Fruit fly (Drosophila melanogaster) whole organism, embryonic: Measurements from ENCODE around the gene Reepl1.

ENCODE experiments used
- B-H1 ChIP-seq: fragments of 200-800 bp; sonication (Bioruptor generic); IDR thresholded peaks from 3 replicates; pipeline ENCODE4 v1.3.6; 2022; ENCODE audit warnings: missing biosample characterization, missing genetic modification characterization
- BEAF-32 ChIP-seq: fragments of 200-800 bp; sonication (Bioruptor generic); optimal IDR thresholded peaks from 3 replicates; lab custom pipeline; 2017; ENCODE audit warnings: missing biosample characterization, missing genetic modification characterization, mild to moderate bottlenecking, moderate library complexity, missing genetic modification reagents
- CG10321 ChIP-seq: fragments of 200-800 bp; sonication (Bioruptor generic); IDR thresholded peaks from 2 replicates; pipeline ENCODE4 v1.3.6; 2022; ENCODE audit warnings: missing biosample characterization, missing genetic modification characterization
- CG10959 ChIP-seq: fragments of 200-800 bp; sonication (Bioruptor generic); IDR thresholded peaks from 2 replicates; pipeline ENCODE4 v1.3.6; 2022; ENCODE audit warnings: missing biosample characterization, missing genetic modification characterization
- CG12219 ChIP-seq: fragments of 200-800 bp; sonication (Bioruptor generic); optimal IDR thresholded peaks from 3 replicates; lab custom pipeline; 2018; ENCODE audit warnings: missing biosample characterization, mild to moderate bottlenecking, missing genetic modification characterization
- CG12299 ChIP-seq: fragments of 200-800 bp; sonication (Bioruptor generic); optimal IDR thresholded peaks from 2 replicates; lab custom pipeline; 2018; ENCODE audit warnings: missing biosample characterization, mild to moderate bottlenecking, missing genetic modification characterization
- CG12942 ChIP-seq: fragments of 200-800 bp; sonication (Bioruptor generic); optimal IDR thresholded peaks from 3 replicates; lab custom pipeline; 2016; ENCODE audit warnings: missing biosample characterization, missing genetic modification characterization
- CG14710 ChIP-seq: fragments of 200-800 bp; sonication (Bioruptor generic); optimal IDR thresholded peaks from 3 replicates; lab custom pipeline; 2019; ENCODE audit warnings: missing biosample characterization, mild to moderate bottlenecking, missing genetic modification characterization, moderate library complexity
- CG17612 ChIP-seq: fragments of 200-800 bp; sonication (Bioruptor generic); IDR thresholded peaks from 2 replicates; pipeline ENCODE4 v1.3.6; 2022; ENCODE audit warnings: missing biosample characterization, missing genetic modification characterization
- CG2202 ChIP-seq: fragments of 200-800 bp; sonication (Bioruptor generic); optimal IDR thresholded peaks from 2 replicates; lab custom pipeline; 2018; ENCODE audit warnings: missing biosample characterization, mild to moderate bottlenecking, missing genetic modification characterization
- CG3065 ChIP-seq: fragments of 200-800 bp; sonication (Bioruptor generic); optimal IDR thresholded peaks from 2 replicates; lab custom pipeline; 2016; ENCODE audit warnings: missing biosample characterization, missing genetic modification characterization
- CG31224 ChIP-seq: fragments of 200-800 bp; sonication (Bioruptor generic); IDR thresholded peaks from 2 replicates; pipeline ENCODE4 v1.3.6; 2022; ENCODE audit warnings: missing biosample characterization, missing genetic modification characterization
- CG31441 ChIP-seq: fragments of 200-800 bp; sonication (Bioruptor generic); IDR thresholded peaks from 2 replicates; pipeline ENCODE4 v1.3.6; 2022; ENCODE audit warnings: missing biosample characterization, missing genetic modification characterization
- CG3163 ChIP-seq: fragments of 200-800 bp; sonication (Bioruptor generic); optimal IDR thresholded peaks from 3 replicates; lab custom pipeline; 2016; ENCODE audit warnings: missing biosample characterization, missing genetic modification characterization
- CG3281 ChIP-seq: fragments of 200-800 bp; sonication (Bioruptor generic); optimal IDR thresholded peaks from 3 replicates; lab custom pipeline; 2017; ENCODE audit warnings: missing biosample characterization, mild to moderate bottlenecking, missing genetic modification characterization
- CG4328 ChIP-seq: fragments of 200-800 bp; sonication (Bioruptor generic); optimal IDR thresholded peaks from 3 replicates; lab custom pipeline; 2017; ENCODE audit warnings: missing biosample characterization, missing genetic modification reagents, missing genetic modification characterization
- CG6254 ChIP-seq: fragments of 200-800 bp; sonication (Bioruptor generic); optimal IDR thresholded peaks from 3 replicates; lab custom pipeline; 2017; ENCODE audit warnings: mild to moderate bottlenecking, missing biosample characterization, missing genetic modification reagents, missing genetic modification characterization
- Dad ChIP-seq: fragments of 200-800 bp; sonication (Bioruptor generic); optimal IDR thresholded peaks from 3 replicates; lab custom pipeline; 2016; ENCODE audit warnings: missing biosample characterization, missing genetic modification characterization
- Dek ChIP-seq: fragments of 200-800 bp; sonication (Bioruptor generic); optimal IDR thresholded peaks from 3 replicates; lab custom pipeline; 2019; ENCODE audit warnings: missing biosample characterization, mild to moderate bottlenecking, missing genetic modification characterization, moderate library complexity
- Elba2 ChIP-seq: fragments of 200-800 bp; sonication (Bioruptor generic); optimal IDR thresholded peaks from 3 replicates; lab custom pipeline; 2016; ENCODE audit warnings: missing biosample characterization, missing genetic modification characterization
- Hmr ChIP-seq: fragments of 200-800 bp; sonication (Bioruptor generic); optimal IDR thresholded peaks from 3 replicates; lab custom pipeline; 2017; ENCODE audit warnings: mild to moderate bottlenecking, missing biosample characterization, missing genetic modification reagents, missing genetic modification characterization
- Mrtf ChIP-seq: fragments of 200-800 bp; sonication (Bioruptor generic); IDR thresholded peaks from 3 replicates; pipeline ENCODE4 v1.3.6; 2022; ENCODE audit warnings: missing biosample characterization, missing genetic modification characterization
- Nf-YC ChIP-seq: fragments of 200-800 bp; optimal IDR thresholded peaks from 3 replicates; lab custom pipeline; 2019; ENCODE audit warnings: missing biosample characterization, mild to moderate bottlenecking, missing genetic modification characterization, moderate library complexity
- Optix ChIP-seq: fragments of 200-800 bp; sonication (Bioruptor generic); IDR thresholded peaks from 3 replicates; pipeline ENCODE4 v1.3.6; 2022; ENCODE audit warnings: missing biosample characterization, missing genetic modification characterization
- Side ChIP-seq: fragments of 200-800 bp; sonication (Bioruptor generic); optimal IDR thresholded peaks from 2 replicates; lab custom pipeline; 2016; ENCODE audit warnings: missing biosample characterization, missing genetic modification characterization
- Six4 ChIP-seq: fragments of 200-800 bp; sonication (Bioruptor generic); optimal IDR thresholded peaks from 2 replicates; lab custom pipeline; 2016; ENCODE audit warnings: missing biosample characterization, missing genetic modification characterization
- Sox100B ChIP-seq: fragments of 200-800 bp; sonication (Bioruptor generic); optimal IDR thresholded peaks from 3 replicates; lab custom pipeline; 2018; ENCODE audit warnings: missing biosample characterization, mild to moderate bottlenecking, missing genetic modification characterization
- Sry-δ ChIP-seq: fragments of 200-800 bp; sonication (Bioruptor generic); optimal IDR thresholded peaks from 2 replicates; lab custom pipeline; 2016; ENCODE audit warnings: missing biosample characterization, missing genetic modification characterization
- Stat92E ChIP-seq, 3 experiments: fragments of >200 bp in 2 of 3; fragments of 200-800 bp in 1 of 3; sonication (Bioruptor generic) in 1 of 3; optimal IDR thresholded peaks; 2 replicates each; lab custom pipeline; 2017 to 2019; ENCODE audit warnings: missing biosample characterization in 3 of 3, missing genetic modification characterization in 3 of 3, mild to moderate bottlenecking in 1 of 3, moderate library complexity in 1 of 3
- Xrp1 ChIP-seq: fragments of 200-800 bp; sonication (Bioruptor generic); IDR thresholded peaks from 2 replicates; pipeline ENCODE4 v1.3.6; 2022; ENCODE audit warnings: missing biosample characterization, missing genetic modification characterization
- al ChIP-seq: fragments of 200-800 bp; sonication (Bioruptor generic); IDR thresholded peaks from 2 replicates; pipeline ENCODE4 v1.3.6; 2022; ENCODE audit warnings: missing biosample characterization, missing genetic modification characterization
- ato ChIP-seq: fragments of 200-800 bp; sonication (Bioruptor generic); IDR thresholded peaks from 2 replicates; pipeline ENCODE4 v1.3.6; 2022; ENCODE audit warnings: missing biosample characterization, missing genetic modification characterization; ENCODE audit not compliant: partially characterized antibody
- bsh ChIP-seq, 2 experiments: fragments of 200-800 bp; sonication (Bioruptor generic); optimal IDR thresholded peaks; 2 replicates each; lab custom pipeline; 2017 to 2018; ENCODE audit warnings: mild to moderate bottlenecking in 2 of 2, missing biosample characterization in 2 of 2, missing genetic modification characterization in 2 of 2, moderate library complexity in 1 of 2
- cad ChIP-seq: fragments of >200 bp; optimal IDR thresholded peaks from 2 replicates; lab custom pipeline; 2017; ENCODE audit warnings: missing biosample characterization, missing genetic modification characterization
- cwo ChIP-seq: fragments of 200-800 bp; sonication (Bioruptor generic); optimal IDR thresholded peaks from 3 replicates; lab custom pipeline; 2017; ENCODE audit warnings: missing biosample characterization, missing genetic modification characterization, mild to moderate bottlenecking, moderate library complexity, missing genetic modification reagents
- dati ChIP-seq: fragments of 200-800 bp; sonication (Bioruptor generic); IDR thresholded peaks from 2 replicates; pipeline ENCODE4 v1.3.6; 2022; ENCODE audit warnings: missing biosample characterization, missing genetic modification characterization
- dmrt11E ChIP-seq: fragments of 200-800 bp; sonication (Bioruptor generic); optimal IDR thresholded peaks from 3 replicates; lab custom pipeline; 2018; ENCODE audit warnings: missing biosample characterization, mild to moderate bottlenecking, missing genetic modification characterization, moderate library complexity
- dpn ChIP-seq, 2 experiments: fragments of 200-800 bp; sonication (Bioruptor generic); optimal IDR thresholded peaks; 3 replicates each; lab custom pipeline; 2016; ENCODE audit warnings: missing biosample characterization in 2 of 2, missing genetic modification characterization in 2 of 2
- fd64A ChIP-seq: fragments of 200-800 bp; sonication (Bioruptor generic); optimal IDR thresholded peaks from 3 replicates; lab custom pipeline; 2018; ENCODE audit warnings: missing biosample characterization, mild to moderate bottlenecking, missing genetic modification characterization
- gem ChIP-seq: fragments of 200-800 bp; sonication (Bioruptor generic); optimal IDR thresholded peaks from 2 replicates; lab custom pipeline; 2019; ENCODE audit warnings: missing biosample characterization, mild to moderate bottlenecking, missing genetic modification characterization, moderate library complexity
- ham ChIP-seq: fragments of 200-800 bp; sonication (Bioruptor generic); IDR thresholded peaks from 2 replicates; pipeline ENCODE4 v1.3.6; 2022; ENCODE audit warnings: missing biosample characterization, missing genetic modification characterization
- hkb ChIP-seq, 2 experiments: fragments of 200-800 bp in 1 of 2; fragments of >200 bp in 1 of 2; sonication (Bioruptor generic) in 1 of 2; IDR thresholded peaks in 1 of 2; optimal IDR thresholded peaks in 1 of 2; 2 replicates each; pipeline versions ENCODE4 v1.3.6 to Lab custom; 2017 to 2022; ENCODE audit warnings: missing biosample characterization in 1 of 2, missing genetic modification characterization in 1 of 2
- knrl ChIP-seq: fragments of 200-800 bp; sonication (Bioruptor generic); IDR thresholded peaks from 3 replicates; pipeline ENCODE4 v1.3.6; 2022; ENCODE audit warnings: missing biosample characterization, missing genetic modification characterization; ENCODE audit not compliant: partially characterized antibody
- mirr ChIP-seq: fragments of 200-800 bp; sonication (Bioruptor generic); optimal IDR thresholded peaks from 3 replicates; lab custom pipeline; 2018; ENCODE audit warnings: missing biosample characterization, mild to moderate bottlenecking, missing genetic modification characterization
- nerfin-2 ChIP-seq: fragments of 200-800 bp; sonication (Bioruptor generic); IDR thresholded peaks from 2 replicates; pipeline ENCODE4 v1.3.6; 2022; ENCODE audit warnings: missing biosample characterization, missing genetic modification characterization; ENCODE audit not compliant: partially characterized antibody
- otp ChIP-seq: fragments of 200-800 bp; sonication (Bioruptor generic); IDR thresholded peaks from 3 replicates; pipeline ENCODE4, ENCODE4 v1.3.6; 2022; ENCODE audit warnings: missing biosample characterization, missing genetic modification characterization
- repo ChIP-seq: fragments of 200-800 bp; sonication (Bioruptor generic); optimal IDR thresholded peaks from 2 replicates; lab custom pipeline; 2016; ENCODE audit warnings: missing biosample characterization, missing genetic modification characterization
- sima ChIP-seq: fragments of 200-800 bp; sonication (Bioruptor generic); optimal IDR thresholded peaks from 2 replicates; lab custom pipeline; 2016; ENCODE audit warnings: missing biosample characterization, missing genetic modification characterization
- slou ChIP-seq: fragments of 200-800 bp; sonication (Bioruptor generic); optimal IDR thresholded peaks from 3 replicates; lab custom pipeline; 2016; ENCODE audit warnings: missing biosample characterization, missing genetic modification characterization
- tin ChIP-seq: fragments of 200-800 bp; sonication (Bioruptor generic); optimal IDR thresholded peaks from 3 replicates; lab custom pipeline; 2016; ENCODE audit warnings: missing biosample characterization, missing genetic modification characterization
- toy ChIP-seq: fragments of 200-800 bp; sonication (Bioruptor generic); IDR thresholded peaks from 2 replicates; pipeline ENCODE4 v1.3.6; 2022; ENCODE audit warnings: missing biosample characterization, missing genetic modification characterization

Gene Reepl1

DNA sequence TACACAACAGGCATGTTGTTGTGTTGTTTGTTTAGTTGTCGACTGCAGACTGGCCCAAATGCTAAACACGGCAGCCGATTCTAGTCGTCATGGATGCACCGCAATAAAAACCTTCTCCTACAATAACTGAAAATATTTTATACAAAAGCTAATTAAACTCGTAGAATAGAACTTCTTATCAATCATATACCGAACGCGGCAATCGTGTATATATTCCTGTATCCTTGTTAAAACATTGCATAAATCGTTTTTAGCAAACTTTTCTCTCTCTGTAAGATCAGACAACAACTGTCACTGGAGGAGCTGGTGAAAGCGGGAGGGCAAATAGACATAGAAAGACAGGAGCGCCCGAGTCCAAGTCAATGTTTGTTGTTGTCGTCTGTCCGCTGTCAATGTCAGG, 23.8 kb upstream of the Reepl1 start (continued):
- TF ChIP-seq CG10959 (GFP tag; lab: Robert Waterston, UW) (peak; percentile 31; the same call in 1 of the 2 replicates), BEAF-32 (GFP tag; lab: Kevin White, UChicago) (no peak), slou (no peak), CG2202 (peak; percentile 35), knrl (GFP tag; lab: Robert Waterston, UW) (no peak), dati (GFP tag; lab: Robert Waterston, UW) (no peak), dmrt11E (tag; lab: Kevin White, UChicago) (peak; percentile 74), mirr (GFP tag; lab: Kevin White, UChicago) (no peak), bsh (GFP tag; optimal IDR thresholded peaks at IDR 0.05; lab: Kevin White, UChicago) (peak; percentile 57 to 69), CG14710 (tag; lab: Kevin White, UChicago) (peak; percentile 64), Sox100B (GFP tag; lab: Kevin White, UChicago) (peak; percentile 10), hkb (optimal IDR thresholded peaks at IDR 0.05; lab: Kevin White, UChicago) (no peak), hkb (GFP tag; IDR thresholded peaks at IDR 0.05; lab: Robert Waterston, UW) (peak; percentile 52; the same call in 1 of the 2 replicates), Elba2 (GFP tag; lab: Kevin White, UChicago) (no peak), CG17612 (no peak), nerfin-2 (no peak), B-H1 (GFP tag; lab: Robert Waterston, UW) (no peak), gem (tag; lab: Kevin White, UChicago) (peak; percentile 71), Six4 (GFP tag; lab: Kevin White, UChicago) (peak; percentile 33), sima (GFP tag; lab: Kevin White, UChicago) (no peak), cwo (GFP tag; lab: Kevin White, UChicago) (no peak), Side (GFP tag; lab: Kevin White, UChicago) (peak; percentile 26), CG12219 (GFP tag; lab: Kevin White, UChicago) (peak; percentile 29), Xrp1 (GFP tag; lab: Robert Waterston, UW) (peak; percentile 64), ham (GFP tag; lab: Robert Waterston, UW) (no peak), Mrtf (GFP tag; lab: Robert Waterston, UW) (no peak), CG12299 (tag; lab: Kevin White, UChicago) (no peak), Dad (GFP tag; lab: Kevin White, UChicago) (no peak), tin (GFP tag; lab: Kevin White, UChicago) (peak; percentile 55), Dek (no peak), CG4328 (GFP tag; lab: Kevin White, UChicago) (no peak), CG31441 (peak; percentile 54), toy (GFP tag; lab: Robert Waterston, UW) (no peak), Hmr (peak; percentile 10), CG10321 (GFP tag; lab: Robert Waterston, UW) (no peak), cad (GFP tag; lab: Kevin White, UChicago) (no peak), Stat92E (GFP tag; optimal IDR thresholded peaks at IDR 0.05; lab: Kevin White, UChicago) (no peak), CG3281 (GFP tag; lab: Kevin White, UChicago) (no peak), dpn (GFP tag; optimal IDR thresholded peaks at IDR 0.05; lab: Kevin White, UChicago) (peak in 1 of 2 experiments; percentile 21), Sry-δ (GFP tag; lab: Kevin White, UChicago) (no peak), CG12942 (GFP tag; lab: Kevin White, UChicago) (no peak), ato (GFP tag; lab: Robert Waterston, UW) (no peak), CG3065 (GFP tag; lab: Kevin White, UChicago) (no peak), al (no peak), Nf-YC (tag; lab: Kevin White, UChicago) (no peak), repo (GFP tag; lab: Kevin White, UChicago) (peak; percentile 38), CG3163 (GFP tag; lab: Kevin White, UChicago) (peak; percentile 15), Optix (GFP tag; lab: Robert Waterston, UW) (no peak), CG6254 (GFP tag; lab: Kevin White, UChicago) (peak; percentile 9), otp (peak; percentile 30; the same call in 1 of the 3 replicates), CG31224 (GFP tag; lab: Robert Waterston, UW) (no peak), fd64A (no peak)
